Fruit fly (Drosophila melanogaster) whole organism, prepupa: ENCODE results near the gene Osi12.

Experiments used
- Blimp-1 ChIP-seq: fragments of 200-800 bp; sonication (Bioruptor generic); optimal IDR thresholded peaks from 3 replicates; lab custom pipeline; 2017; ENCODE audit warnings: missing biosample characterization, missing genetic modification characterization, mild to moderate bottlenecking, moderate library complexity, missing genetic modification reagents
- CG10631 ChIP-seq: fragments of 200-800 bp; sonication (Bioruptor generic); optimal IDR thresholded peaks from 2 replicates; lab custom pipeline; 2016; ENCODE audit warnings: missing biosample characterization, missing genetic modification characterization
- CG10669 ChIP-seq: fragments of 200-800 bp; sonication (Bioruptor generic); optimal IDR thresholded peaks from 3 replicates; lab custom pipeline; 2018; ENCODE audit warnings: missing biosample characterization, mild to moderate bottlenecking, missing genetic modification characterization, moderate library complexity
- CG11294 ChIP-seq: fragments of 200-800 bp; sonication (Bioruptor generic); IDR thresholded peaks from 2 replicates; pipeline ENCODE4 v1.3.6; 2022; ENCODE audit warnings: missing biosample characterization, missing genetic modification characterization
- CG11762 ChIP-seq: fragments of 200-800 bp; sonication (Bioruptor generic); optimal IDR thresholded peaks from 3 replicates; lab custom pipeline; 2016; ENCODE audit warnings: missing biosample characterization, missing genetic modification characterization; ENCODE audit not compliant: insufficient read depth
- CG11902 ChIP-seq: fragments of 200-800 bp; sonication (Bioruptor generic); optimal IDR thresholded peaks from 3 replicates; lab custom pipeline; 2016; ENCODE audit warnings: missing biosample characterization, missing genetic modification characterization
- CG15336 ChIP-seq: fragments of 200-800 bp; sonication (Bioruptor generic); IDR thresholded peaks from 2 replicates; pipeline ENCODE4 v1.3.6; 2022; ENCODE audit warnings: missing biosample characterization, missing genetic modification characterization
- CG1621 ChIP-seq: fragments of 200-800 bp; sonication (Bioruptor generic); optimal IDR thresholded peaks from 3 replicates; lab custom pipeline; 2018; ENCODE audit warnings: missing biosample characterization, mild to moderate bottlenecking, missing genetic modification characterization
- CG16779 ChIP-seq: fragments of 200-800 bp; sonication (Bioruptor generic); optimal IDR thresholded peaks from 3 replicates; lab custom pipeline; 2017; ENCODE audit warnings: missing biosample characterization, mild to moderate bottlenecking, missing genetic modification characterization
- CG3032 ChIP-seq: fragments of 200-800 bp; optimal IDR thresholded peaks from 2 replicates; lab custom pipeline; 2019; ENCODE audit warnings: missing biosample characterization, mild to moderate bottlenecking, missing genetic modification characterization, moderate library complexity
- CG32006 ChIP-seq: fragments of 200-800 bp; sonication (Bioruptor generic); optimal IDR thresholded peaks from 3 replicates; lab custom pipeline; 2017; ENCODE audit warnings: missing biosample characterization, mild to moderate bottlenecking, missing genetic modification characterization
- CG34406 ChIP-seq: fragments of 200-800 bp; sonication (Bioruptor generic); optimal IDR thresholded peaks from 3 replicates; lab custom pipeline; 2016; ENCODE audit warnings: missing biosample characterization, missing genetic modification characterization
- CG3919 ChIP-seq: fragments of 200-800 bp; sonication (Bioruptor generic); optimal IDR thresholded peaks from 3 replicates; lab custom pipeline; 2016; ENCODE audit warnings: missing biosample characterization, missing genetic modification characterization
- CG4318 ChIP-seq: fragments of 200-800 bp; sonication (Bioruptor generic); optimal IDR thresholded peaks from 3 replicates; lab custom pipeline; 2017; ENCODE audit warnings: missing biosample characterization, mild to moderate bottlenecking, missing genetic modification characterization
- CG6808 ChIP-seq: fragments of 200-800 bp; sonication (Bioruptor generic); optimal IDR thresholded peaks from 3 replicates; lab custom pipeline; 2017; ENCODE audit warnings: missing biosample characterization, missing genetic modification characterization, mild to moderate bottlenecking, moderate library complexity, missing genetic modification reagents
- CG6854 ChIP-seq: fragments of 200-800 bp; sonication (Bioruptor generic); optimal IDR thresholded peaks from 2 replicates; lab custom pipeline; 2017; ENCODE audit warnings: missing biosample characterization, mild to moderate bottlenecking, missing genetic modification characterization
- CG7368 ChIP-seq: fragments of 200-800 bp; sonication (Bioruptor generic); optimal IDR thresholded peaks from 3 replicates; lab custom pipeline; 2016; ENCODE audit warnings: missing biosample characterization, missing genetic modification characterization
- CG8319 ChIP-seq: fragments of 200-800 bp; sonication (Bioruptor generic); optimal IDR thresholded peaks from 3 replicates; lab custom pipeline; 2016; ENCODE audit warnings: missing biosample characterization, missing genetic modification characterization
- CG8632 ChIP-seq: fragments of 200-800 bp; sonication (Bioruptor generic); optimal IDR thresholded peaks from 3 replicates; lab custom pipeline; 2016; ENCODE audit warnings: missing biosample characterization, missing genetic modification characterization
- CG9139 ChIP-seq: fragments of 200-800 bp; sonication (Bioruptor generic); optimal IDR thresholded peaks from 3 replicates; lab custom pipeline; 2017; ENCODE audit warnings: missing biosample characterization, mild to moderate bottlenecking, missing genetic modification characterization
- Eip93F ChIP-seq: fragments of 200-800 bp; sonication (Bioruptor generic); optimal IDR thresholded peaks from 2 replicates; lab custom pipeline; 2016; ENCODE audit warnings: missing biosample characterization, mild to moderate bottlenecking, missing genetic modification characterization
- Ets21C ChIP-seq: fragments of 200-800 bp; sonication (Bioruptor generic); optimal IDR thresholded peaks from 3 replicates; lab custom pipeline; 2016; ENCODE audit warnings: missing biosample characterization, missing genetic modification characterization
- Gug ChIP-seq: fragments of 200-800 bp; sonication (Bioruptor generic); IDR thresholded peaks from 2 replicates; pipeline ENCODE4 v1.3.6; 2022; ENCODE audit warnings: missing biosample characterization, missing genetic modification characterization
- Hr39 ChIP-seq: fragments of 200-800 bp; sonication (Bioruptor generic); optimal IDR thresholded peaks from 2 replicates; lab custom pipeline; 2016; ENCODE audit warnings: missing biosample characterization, missing genetic modification characterization
- Hr4 ChIP-seq: fragments of 200-800 bp; sonication (Bioruptor generic); optimal IDR thresholded peaks from 3 replicates; lab custom pipeline; 2016; ENCODE audit warnings: missing biosample characterization, missing genetic modification characterization
- Lpt ChIP-seq: fragments of 200-800 bp; sonication (Bioruptor generic); optimal IDR thresholded peaks from 3 replicates; lab custom pipeline; 2016; ENCODE audit warnings: missing biosample characterization, missing genetic modification characterization
- Met ChIP-seq: fragments of 200-800 bp; sonication (Bioruptor generic); optimal IDR thresholded peaks from 3 replicates; lab custom pipeline; 2016; ENCODE audit warnings: missing biosample characterization, missing genetic modification characterization
- OdsH ChIP-seq: fragments of 200-800 bp; sonication (Bioruptor generic); optimal IDR thresholded peaks from 3 replicates; lab custom pipeline; 2016; ENCODE audit warnings: missing biosample characterization, missing genetic modification characterization
- Smox ChIP-seq: fragments of 200-800 bp; sonication (Bioruptor generic); optimal IDR thresholded peaks from 3 replicates; lab custom pipeline; 2016; ENCODE audit warnings: missing biosample characterization, missing genetic modification characterization
- Sox102F ChIP-seq: fragments of 200-800 bp; sonication (Bioruptor generic); optimal IDR thresholded peaks from 2 replicates; lab custom pipeline; 2016; ENCODE audit warnings: missing biosample characterization, mild to moderate bottlenecking, missing genetic modification characterization
- Sox14 ChIP-seq: fragments of 200-800 bp; sonication (Bioruptor generic); optimal IDR thresholded peaks from 3 replicates; lab custom pipeline; 2016; ENCODE audit warnings: missing biosample characterization, missing genetic modification characterization
- Sox15 ChIP-seq: fragments of 200-800 bp; sonication (Bioruptor generic); optimal IDR thresholded peaks from 3 replicates; lab custom pipeline; 2016; ENCODE audit warnings: missing biosample characterization, missing genetic modification characterization
- acj6 ChIP-seq: fragments of 200-800 bp; sonication (Bioruptor generic); optimal IDR thresholded peaks from 3 replicates; lab custom pipeline; 2016; ENCODE audit warnings: missing biosample characterization, missing genetic modification characterization
- cyc ChIP-seq: fragments of 200-800 bp; sonication (Bioruptor generic); optimal IDR thresholded peaks from 3 replicates; lab custom pipeline; 2016; ENCODE audit warnings: missing biosample characterization, missing genetic modification characterization
- dac ChIP-seq: fragments of 200-800 bp; sonication (Bioruptor generic); optimal IDR thresholded peaks from 2 replicates; lab custom pipeline; 2017; ENCODE audit warnings: missing biosample characterization, mild to moderate bottlenecking, missing genetic modification characterization
- dsx ChIP-seq: fragments of 200-800 bp; optimal IDR thresholded peaks from 3 replicates; lab custom pipeline; 2019; ENCODE audit warnings: missing biosample characterization, mild to moderate bottlenecking, missing genetic modification characterization, moderate library complexity; ENCODE audit not compliant: poor library complexity, severe bottlenecking
- eg ChIP-seq: fragments of 200-800 bp; sonication (Bioruptor generic); IDR thresholded peaks from 3 replicates; pipeline ENCODE4 v1.3.6; 2022; ENCODE audit warnings: missing biosample characterization, missing genetic modification characterization
- fd85E ChIP-seq: fragments of 200-800 bp; sonication (Bioruptor generic); optimal IDR thresholded peaks from 3 replicates; lab custom pipeline; 2016; ENCODE audit warnings: missing biosample characterization, missing genetic modification characterization
- fkh ChIP-seq: fragments of 200-800 bp; sonication (Bioruptor generic); optimal IDR thresholded peaks from 3 replicates; lab custom pipeline; 2017; ENCODE audit warnings: missing biosample characterization, mild to moderate bottlenecking, missing genetic modification characterization, moderate library complexity
- lz ChIP-seq: fragments of 200-800 bp; sonication (Bioruptor generic); optimal IDR thresholded peaks from 3 replicates; lab custom pipeline; 2016; ENCODE audit warnings: missing biosample characterization, missing genetic modification characterization
- net ChIP-seq: fragments of 200-800 bp; sonication (Bioruptor generic); optimal IDR thresholded peaks from 3 replicates; lab custom pipeline; 2016; ENCODE audit warnings: missing biosample characterization, missing genetic modification characterization
- pdm3 ChIP-seq: fragments of 200-800 bp; sonication (Bioruptor generic); optimal IDR thresholded peaks from 3 replicates; lab custom pipeline; 2016; ENCODE audit warnings: missing biosample characterization, missing genetic modification characterization
- salr ChIP-seq, 2 experiments: fragments of 200-800 bp; sonication (Bioruptor generic); optimal IDR thresholded peaks; 3 replicates each; lab custom pipeline; 2016 to 2018; ENCODE audit warnings: missing biosample characterization in 2 of 2, missing genetic modification characterization in 2 of 2, mild to moderate bottlenecking in 1 of 2
- spab ChIP-seq: fragments of 200-800 bp; sonication (Bioruptor generic); optimal IDR thresholded peaks from 2 replicates; lab custom pipeline; 2017; ENCODE audit warnings: missing biosample characterization, mild to moderate bottlenecking, missing genetic modification characterization, missing genetic modification reagents
- ss ChIP-seq, 2 experiments: fragments of 200-800 bp; sonication (Bioruptor generic); optimal IDR thresholded peaks; 2 replicates in 1 of 2; 3 replicates in 1 of 2; lab custom pipeline; 2017 to 2018; ENCODE audit warnings: mild to moderate bottlenecking in 2 of 2, missing biosample characterization in 2 of 2, missing genetic modification characterization in 2 of 2, moderate library complexity in 1 of 2
- svp ChIP-seq: fragments of 200-800 bp; sonication (Bioruptor generic); peaks from one replicate; lab custom pipeline; 2016; ENCODE audit warnings: missing biosample characterization, missing genetic modification characterization
- topi ChIP-seq: fragments of 200-800 bp; sonication (Bioruptor generic); optimal IDR thresholded peaks from 3 replicates; lab custom pipeline; 2016; ENCODE audit warnings: missing biosample characterization, missing genetic modification characterization
- vri ChIP-seq: fragments of 200-800 bp; sonication (Bioruptor generic); optimal IDR thresholded peaks from 3 replicates; lab custom pipeline; 2016; ENCODE audit warnings: missing biosample characterization, mild to moderate bottlenecking, missing genetic modification characterization

Gene Osi12

dm6 chr3R:6278231-6278630, at the start of gene Osi12:
Gene Osi12 (plus strand): TSS chr3R:6278531.
- TF ChIP-seq topi (GFP tag; lab: Kevin White, UChicago): no peak
- TF ChIP-seq svp: no peak
- no peak for TF ChIP-seq Met
- TF ChIP-seq CG32006 (GFP tag; lab: Kevin White, UChicago): peak; percentile 19

- no peak for TF ChIP-seq cyc (GFP tag; lab: Kevin White, UChicago)
- TF ChIP-seq lz (GFP tag; lab: Kevin White, UChicago): no peak
- no peak for TF ChIP-seq CG1621 (tag; lab: Kevin White, UChicago)
- TF ChIP-seq topi (GFP tag; lab: Kevin White, UChicago): peak; percentile 0
- no peak for TF ChIP-seq Lpt
- no peak for TF ChIP-seq CG16779 (tag; lab: Kevin White, UChicago)
- TF ChIP-seq net: peak; percentile 7
- no peak for TF ChIP-seq fd85E
- TF ChIP-seq CG11294 (GFP tag; lab: Robert Waterston, UW): no peak
- TF ChIP-seq CG10631 (GFP tag; lab: Kevin White, UChicago): peak; percentile 18
- peak; percentile 72 for TF ChIP-seq Blimp-1 (GFP tag; lab: Kevin White, UChicago)
- TF ChIP-seq CG4318: peak; percentile 60
- no peak for TF ChIP-seq Gug (GFP tag; lab: Robert Waterston, UW)
- peak; percentile 31; the same call in 1 of the 2 replicates for TF ChIP-seq CG15336
- TF ChIP-seq Sox15 (GFP tag; lab: Kevin White, UChicago): peak; percentile 40
- TF ChIP-seq OdsH: peak; percentile 60
- peak; percentile 9 for TF ChIP-seq Sox14 (GFP tag; lab: Kevin White, UChicago)
- no peak for TF ChIP-seq CG6808
- TF ChIP-seq CG7368 (GFP tag; lab: Kevin White, UChicago): no peak
- peak; percentile 68 for TF ChIP-seq dac
- TF ChIP-seq eg (GFP tag; lab: Robert Waterston, UW): no peak
- TF ChIP-seq spab (GFP tag; lab: Kevin White, UChicago): no peak
- TF ChIP-seq CG34406: peak; percentile 51
- peak; percentile 41 for TF ChIP-seq CG3919
- peak; percentile 8 for TF ChIP-seq Met
- TF ChIP-seq CG11902 (GFP tag; lab: Kevin White, UChicago): peak; percentile 48
- TF ChIP-seq CG10669: no peak
- no peak for TF ChIP-seq Hr39
- no peak for TF ChIP-seq vri (GFP tag; lab: Kevin White, UChicago)
- no peak for TF ChIP-seq CG9139 (GFP tag; lab: Kevin White, UChicago)
- TF ChIP-seq CG11762 (GFP tag; lab: Kevin White, UChicago): no peak
- peak; percentile 13 for TF ChIP-seq pdm3
- TF ChIP-seq dsx (GFP tag; lab: Kevin White, UChicago): no peak
- no peak for TF ChIP-seq Eip93F (GFP tag; lab: Kevin White, UChicago)
- TF ChIP-seq ss (GFP tag; optimal IDR thresholded peaks at IDR 0.05; lab: Kevin White, UChicago): no peak
- no peak for TF ChIP-seq CG3032 (tag; lab: Kevin White, UChicago)
- TF ChIP-seq acj6 (GFP tag; lab: Kevin White, UChicago): peak; percentile 52
- TF ChIP-seq fkh (GFP tag; lab: Kevin White, UChicago): no peak
- no peak for TF ChIP-seq Smox (GFP tag; lab: Kevin White, UChicago)
- TF ChIP-seq Sox102F: peak; percentile 12
- TF ChIP-seq CG8319 (GFP tag; lab: Kevin White, UChicago): no peak
- TF ChIP-seq Hr4 (GFP tag; lab: Kevin White, UChicago): peak; percentile 56
- peak in 1 of 2 experiments; percentile 32 for TF ChIP-seq salr (GFP tag; optimal IDR thresholded peaks at IDR 0.05; lab: Kevin White, UChicago)
- TF ChIP-seq CG6854 (GFP tag; lab: Kevin White, UChicago): peak; percentile 24
- TF ChIP-seq CG8632: peak; percentile 28
- no peak for TF ChIP-seq Ets21C
Measured at dm6 chr3R:6229055-6229841, 49.1 kb upstream of the Osi12 start.
